Fruit fly (Drosophila melanogaster): ENCODE measurements around the gene Svip.

The Svip gene

DNA sequence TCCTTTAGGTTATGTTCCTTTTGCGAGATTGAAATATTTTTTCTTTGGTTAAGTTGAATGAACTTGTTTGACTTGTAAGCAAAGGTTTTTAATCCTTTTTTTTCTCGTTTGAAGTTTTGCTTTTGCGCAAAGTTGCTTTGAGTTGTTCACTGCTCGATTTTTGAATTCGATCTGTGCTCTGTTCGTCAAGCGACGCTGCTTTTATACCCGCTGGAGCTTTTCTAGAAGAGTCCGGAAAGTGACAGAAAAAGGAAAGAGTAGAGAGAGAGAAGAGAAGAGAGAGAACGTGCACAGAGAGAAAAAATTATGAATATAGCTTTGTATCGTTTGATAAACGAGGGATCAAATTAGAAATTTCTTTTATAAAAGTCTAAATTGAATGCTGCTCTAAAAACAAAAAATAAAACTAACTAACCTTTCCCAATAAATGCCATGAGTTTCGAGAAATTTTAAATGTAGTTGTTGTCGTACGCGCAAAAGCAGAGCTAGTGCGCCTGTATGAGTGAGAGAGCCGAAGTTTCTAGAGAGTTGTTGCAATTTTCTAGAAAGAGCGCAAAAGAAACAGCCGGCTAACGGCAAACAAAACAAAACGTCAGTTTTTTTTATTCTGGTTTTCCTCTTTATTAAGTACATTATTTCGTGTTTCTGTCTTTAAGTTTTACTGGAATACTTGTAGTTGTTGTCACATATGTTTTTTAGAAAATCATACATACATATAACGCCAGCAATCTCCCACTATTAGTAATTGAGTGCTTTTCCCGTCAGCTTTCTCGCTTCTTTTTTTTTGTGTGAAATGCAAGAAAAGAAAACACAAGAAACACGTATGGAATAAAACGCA, 18.6 kb downstream of the Svip start, which contains the start of gene Hsp26 (continued):
- TF ChIP-seq fd64A (GFP tag; optimal IDR thresholded peaks at IDR 0.05) = no peak
- TF ChIP-seq CG6791 (GFP tag; IDR thresholded peaks at IDR 0.05; ENCODE audit: partially characterized antibody) = no peak
- TF ChIP-seq sens (GFP tag) = peak; percentile 99
- peak; percentile 67 for TF ChIP-seq onecut (GFP tag; IDR thresholded peaks at IDR 0.05)
- TF ChIP-seq chm (GFP tag; IDR thresholded peaks at IDR 0.05) = peak; percentile 94
- peak; percentile 73 for TF ChIP-seq CG13775 (GFP tag; optimal IDR thresholded peaks at IDR 0.05)
- TF ChIP-seq Lpt (GFP tag; optimal IDR thresholded peaks at IDR 0.05) = no peak
- TF ChIP-seq MESR4 (GFP tag; optimal IDR thresholded peaks at IDR 0.05) = peak; percentile 3
- TF ChIP-seq cwo (GFP tag; optimal IDR thresholded peaks at IDR 0.05) = peak; percentile 75
- TF ChIP-seq jing (GFP tag; optimal IDR thresholded peaks at IDR 0.05) = peak; percentile 57
- TF ChIP-seq CG1024 (GFP tag; IDR thresholded peaks at IDR 0.05) = peak; percentile 77
- peak; percentile 87 for TF ChIP-seq Camta (GFP tag; optimal IDR thresholded peaks at IDR 0.05)
- TF ChIP-seq lola (GFP tag; optimal IDR thresholded peaks at IDR 0.05) = peak in 1 of 3 experiments; percentile 76
- TF ChIP-seq bcd (GFP tag; optimal IDR thresholded peaks at IDR 0.05) = peak; percentile 84
- TF ChIP-seq chn (GFP tag; optimal IDR thresholded peaks at IDR 0.05) = peak; percentile 79
- TF ChIP-seq kay (GFP tag; optimal IDR thresholded peaks at IDR 0.05) = peak; percentile 81
- no peak for TF ChIP-seq mld (GFP tag; IDR thresholded peaks at IDR 0.05; ENCODE audit: partially characterized antibody)
- TF ChIP-seq gcm (GFP tag; optimal IDR thresholded peaks at IDR 0.05) = peak; percentile 87
- no peak for TF ChIP-seq Doc2 (GFP tag; IDR thresholded peaks at IDR 0.05)
- peak; percentile 86 for TF ChIP-seq CG2678 (tag; optimal IDR thresholded peaks at IDR 0.05)
- no peak for TF ChIP-seq H15 (GFP tag; IDR thresholded peaks at IDR 0.05)
- TF ChIP-seq CG7556 (GFP tag; optimal IDR thresholded peaks at IDR 0.05) = peak; percentile 89
- TF ChIP-seq CG14860 (GFP tag; IDR thresholded peaks at IDR 0.05; ENCODE audit: partially characterized antibody) = no peak
- TF ChIP-seq mam (GFP tag; optimal IDR thresholded peaks at IDR 0.05) = peak; percentile 85
- TF ChIP-seq CG7928 (GFP tag; optimal IDR thresholded peaks at IDR 0.05) = peak; percentile 16
- TF ChIP-seq CG9932 (GFP tag; IDR thresholded peaks at IDR 0.05) = peak; percentile 61
- peak; percentile 74 for TF ChIP-seq CG18476 (GFP tag; optimal IDR thresholded peaks at IDR 0.05)
- TF ChIP-seq CG4820 (GFP tag; optimal IDR thresholded peaks at IDR 0.05) = peak; percentile 67
- TF ChIP-seq grau (tag; optimal IDR thresholded peaks at IDR 0.05) = peak; percentile 84
- TF ChIP-seq CG7963 (GFP tag; IDR thresholded peaks at IDR 0.05; ENCODE audit: partially characterized antibody) = no peak
- no peak for TF ChIP-seq HLHmδ (GFP tag; optimal IDR thresholded peaks at IDR 0.05)
- peak; percentile 62 for TF ChIP-seq CG18011 (GFP tag; optimal IDR thresholded peaks at IDR 0.05)
- TF ChIP-seq schlank (tag; optimal IDR thresholded peaks at IDR 0.05) = peak; percentile 8
- no peak for TF ChIP-seq Usf (GFP tag; optimal IDR thresholded peaks at IDR 0.05)
- TF ChIP-seq Dip2 (GFP tag; IDR thresholded peaks at IDR 0.05) = no peak
- TF ChIP-seq HmgD (GFP tag; optimal IDR thresholded peaks at IDR 0.05) = no peak
- TF ChIP-seq CG15269 (tag; optimal IDR thresholded peaks at IDR 0.05) = peak; percentile 85
- TF ChIP-seq Mrtf (GFP tag; IDR thresholded peaks at IDR 0.05) = peak; percentile 55; the same call in 1 of the 3 replicates
- TF ChIP-seq insv (GFP tag; optimal IDR thresholded peaks at IDR 0.05) = no peak
- TF ChIP-seq CG34422 (GFP tag; IDR thresholded peaks at IDR 0.05) = peak; percentile 86; the same call in 2 of the 3 replicates
- peak; percentile 69 for TF ChIP-seq ind (GFP tag; optimal IDR thresholded peaks at IDR 0.05)
- TF ChIP-seq CG10366 (GFP tag; IDR thresholded peaks at IDR 0.05) = peak; percentile 87
- TF ChIP-seq D19B (GFP tag; optimal IDR thresholded peaks at IDR 0.05) = peak; percentile 54
- TF ChIP-seq sima (GFP tag; optimal IDR thresholded peaks at IDR 0.05) = peak; percentile 38
- TF ChIP-seq CG15696 (tag; optimal IDR thresholded peaks at IDR 0.05) = peak; percentile 12
- TF ChIP-seq Mes4 (GFP tag; optimal IDR thresholded peaks at IDR 0.05) = peak; percentile 88
- peak; percentile 89 for TF ChIP-seq cg (GFP tag; optimal IDR thresholded peaks at IDR 0.05)
- peak; percentile 86 for TF ChIP-seq CG14050 (GFP tag; IDR thresholded peaks at IDR 0.05)
- TF ChIP-seq CG12219 (GFP tag; optimal IDR thresholded peaks at IDR 0.05) = peak; percentile 79
